Fruit fly (Drosophila melanogaster) whole organism, embryonic: ENCODE results near the gene CG14644.

ENCODE experiments used
- Bgb ChIP-seq: fragments of 200-800 bp; sonication (Bioruptor generic); IDR thresholded peaks from 2 replicates; pipeline ENCODE4 v1.3.6; 2022; ENCODE audit warnings: missing biosample characterization, missing genetic modification characterization; ENCODE audit not compliant: partially characterized antibody
- CG10979 ChIP-seq: fragments of 200-800 bp; sonication (Bioruptor generic); optimal IDR thresholded peaks from 2 replicates; lab custom pipeline; 2018; ENCODE audit warnings: missing biosample characterization, mild to moderate bottlenecking, missing genetic modification characterization, moderate library complexity
- CG14667 ChIP-seq: fragments of 200-800 bp; sonication (Bioruptor generic); IDR thresholded peaks from 2 replicates; pipeline ENCODE4 v1.3.6; 2022; ENCODE audit warnings: missing biosample characterization, missing genetic modification characterization
- CG14710 ChIP-seq: fragments of 200-800 bp; sonication (Bioruptor generic); optimal IDR thresholded peaks from 3 replicates; lab custom pipeline; 2019; ENCODE audit warnings: missing biosample characterization, mild to moderate bottlenecking, missing genetic modification characterization, moderate library complexity
- CG17361 ChIP-seq: fragments of 200-800 bp; sonication (Bioruptor generic); IDR thresholded peaks from 3 replicates; pipeline ENCODE4 v1.3.6; 2022; ENCODE audit warnings: missing biosample characterization, missing genetic modification characterization
- CG17829 ChIP-seq: fragments of 200-800 bp; optimal IDR thresholded peaks from 2 replicates; lab custom pipeline; 2019; ENCODE audit warnings: missing biosample characterization, mild to moderate bottlenecking, missing genetic modification characterization, moderate library complexity
- CG18011 ChIP-seq: fragments of 200-800 bp; sonication (Bioruptor generic); optimal IDR thresholded peaks from 2 replicates; lab custom pipeline; 2017; ENCODE audit warnings: missing biosample characterization, missing genetic modification characterization, mild to moderate bottlenecking, moderate library complexity, missing genotype
- CG2129 ChIP-seq: fragments of 200-800 bp; sonication (Bioruptor generic); IDR thresholded peaks from 2 replicates; pipeline ENCODE4 v1.3.6; 2022; ENCODE audit warnings: missing biosample characterization, missing genetic modification characterization; ENCODE audit not compliant: partially characterized antibody
- CG2712 ChIP-seq: fragments of 200-800 bp; optimal IDR thresholded peaks from 3 replicates; lab custom pipeline; 2019; ENCODE audit warnings: missing biosample characterization, mild to moderate bottlenecking, missing genetic modification characterization, moderate library complexity
- CG30431 ChIP-seq: fragments of 200-800 bp; sonication (Bioruptor generic); optimal IDR thresholded peaks from 2 replicates; lab custom pipeline; 2017; ENCODE audit warnings: missing biosample characterization, missing genetic modification characterization
- CG3281 ChIP-seq: fragments of 200-800 bp; sonication (Bioruptor generic); optimal IDR thresholded peaks from 3 replicates; lab custom pipeline; 2017; ENCODE audit warnings: missing biosample characterization, mild to moderate bottlenecking, missing genetic modification characterization
- CG34376 ChIP-seq: fragments of 200-800 bp; sonication (Bioruptor generic); optimal IDR thresholded peaks from 2 replicates; lab custom pipeline; 2018; ENCODE audit warnings: missing biosample characterization, mild to moderate bottlenecking, missing genetic modification characterization
- CG42726 ChIP-seq: fragments of 200-800 bp; sonication (Bioruptor generic); IDR thresholded peaks from 2 replicates; pipeline ENCODE4 v1.3.6; 2022; ENCODE audit warnings: missing biosample characterization, missing genetic modification characterization; ENCODE audit not compliant: partially characterized antibody
- CG4707 ChIP-seq: fragments of 200-800 bp; sonication (Bioruptor generic); optimal IDR thresholded peaks from 2 replicates; lab custom pipeline; 2018; ENCODE audit warnings: missing biosample characterization, mild to moderate bottlenecking, missing genetic modification characterization, moderate library complexity
- CG6683 ChIP-seq: fragments of 200-800 bp; sonication (Bioruptor generic); optimal IDR thresholded peaks from 2 replicates; lab custom pipeline; 2017; ENCODE audit warnings: missing biosample characterization, mild to moderate bottlenecking, missing genetic modification characterization, missing genetic modification reagents
- CG9932 ChIP-seq: fragments of 200-800 bp; sonication (Bioruptor generic); IDR thresholded peaks from 2 replicates; pipeline ENCODE4 v1.3.6; 2022; ENCODE audit warnings: missing biosample characterization, missing genetic modification characterization
- CkIIα-i1 ChIP-seq: fragments of 200-800 bp; sonication (Bioruptor generic); IDR thresholded peaks from 2 replicates; pipeline ENCODE4 v1.3.6; 2022; ENCODE audit warnings: missing biosample characterization, missing genetic modification characterization
- D19B ChIP-seq: fragments of 200-800 bp; sonication (Bioruptor generic); optimal IDR thresholded peaks from 2 replicates; lab custom pipeline; 2017; ENCODE audit warnings: missing biosample characterization, mild to moderate bottlenecking, missing genetic modification characterization
- Dad ChIP-seq: fragments of 200-800 bp; sonication (Bioruptor generic); optimal IDR thresholded peaks from 3 replicates; lab custom pipeline; 2016; ENCODE audit warnings: missing biosample characterization, missing genetic modification characterization
- E2f1 ChIP-seq: fragments of 200-800 bp; sonication (Bioruptor generic); IDR thresholded peaks from 2 replicates; pipeline ENCODE4 v1.3.6; 2022; ENCODE audit warnings: missing biosample characterization, missing genetic modification characterization
- ERR ChIP-seq: fragments of 200-800 bp; sonication (Bioruptor generic); optimal IDR thresholded peaks from 2 replicates; lab custom pipeline; 2016; ENCODE audit warnings: missing biosample characterization, missing genetic modification characterization
- Fer2 ChIP-seq: fragments of 200-800 bp; sonication (Bioruptor generic); optimal IDR thresholded peaks from 2 replicates; lab custom pipeline; 2018; ENCODE audit warnings: missing biosample characterization, mild to moderate bottlenecking, missing genetic modification characterization, moderate library complexity
- HHEX ChIP-seq: fragments of 200-800 bp; sonication (Bioruptor generic); optimal IDR thresholded peaks from 3 replicates; lab custom pipeline; 2017; ENCODE audit warnings: missing biosample characterization, mild to moderate bottlenecking, missing genetic modification characterization, missing genetic modification reagents
- Kr ChIP-seq: fragments of 200-800 bp; sonication (Bioruptor generic); optimal IDR thresholded peaks from 2 replicates; lab custom pipeline; 2017; ENCODE audit warnings: missing biosample characterization, mild to moderate bottlenecking, missing genetic modification characterization
- NC2β ChIP-seq: fragments of 200-800 bp; sonication (Bioruptor generic); optimal IDR thresholded peaks from 2 replicates; lab custom pipeline; 2016; ENCODE audit warnings: missing biosample characterization, missing genetic modification characterization
- Oli ChIP-seq: fragments of 200-800 bp; sonication (Bioruptor generic); optimal IDR thresholded peaks from 2 replicates; lab custom pipeline; 2018; ENCODE audit warnings: missing biosample characterization, mild to moderate bottlenecking, missing genetic modification characterization, moderate library complexity
- Poxn ChIP-seq: fragments of 200-800 bp; sonication (Bioruptor generic); IDR thresholded peaks from 2 replicates; pipeline ENCODE4 v1.3.6; 2022; ENCODE audit warnings: missing biosample characterization, missing genetic modification characterization
- Six4 ChIP-seq: fragments of 200-800 bp; sonication (Bioruptor generic); optimal IDR thresholded peaks from 2 replicates; lab custom pipeline; 2016; ENCODE audit warnings: missing biosample characterization, missing genetic modification characterization
- abd-A ChIP-seq: fragments of 200-800 bp; sonication (Bioruptor generic); optimal IDR thresholded peaks from 3 replicates; lab custom pipeline; 2019; ENCODE audit warnings: missing biosample characterization, mild to moderate bottlenecking, missing genetic modification characterization, moderate library complexity
- btn ChIP-seq: fragments of 200-800 bp; sonication (Bioruptor generic); optimal IDR thresholded peaks from 2 replicates; lab custom pipeline; 2016; ENCODE audit warnings: missing biosample characterization, missing genetic modification characterization
- cad ChIP-seq: fragments of >200 bp; optimal IDR thresholded peaks from 2 replicates; lab custom pipeline; 2017; ENCODE audit warnings: missing biosample characterization, missing genetic modification characterization
- cas ChIP-seq: fragments of 200-800 bp; sonication (Bioruptor generic); IDR thresholded peaks from 2 replicates; pipeline ENCODE4 v1.3.6; 2022; ENCODE audit warnings: missing biosample characterization, missing genetic modification characterization
- chm ChIP-seq: fragments of 200-800 bp; sonication (Bioruptor generic); IDR thresholded peaks from 2 replicates; pipeline ENCODE4 v1.3.6; 2022; ENCODE audit warnings: missing biosample characterization, missing genetic modification characterization
- corto ChIP-seq: fragments of 200-800 bp; sonication (Bioruptor generic); optimal IDR thresholded peaks from 2 replicates; lab custom pipeline; 2016; ENCODE audit warnings: missing biosample characterization, mild to moderate bottlenecking, missing genetic modification characterization, moderate library complexity
- crol ChIP-seq: fragments of 200-800 bp; sonication (Bioruptor generic); IDR thresholded peaks from 2 replicates; pipeline ENCODE4 v1.3.6; 2022; ENCODE audit warnings: missing biosample characterization, missing genetic modification characterization
- fd64A ChIP-seq: fragments of 200-800 bp; sonication (Bioruptor generic); optimal IDR thresholded peaks from 3 replicates; lab custom pipeline; 2018; ENCODE audit warnings: missing biosample characterization, mild to moderate bottlenecking, missing genetic modification characterization
- gcm ChIP-seq: fragments of 200-800 bp; sonication (Bioruptor generic); optimal IDR thresholded peaks from 2 replicates; lab custom pipeline; 2019; ENCODE audit warnings: missing biosample characterization, mild to moderate bottlenecking, missing genetic modification characterization, moderate library complexity
- gfzf ChIP-seq: fragments of 200-800 bp; sonication (Bioruptor generic); optimal IDR thresholded peaks from 2 replicates; lab custom pipeline; 2016; ENCODE audit warnings: missing biosample characterization, mild to moderate bottlenecking, missing genetic modification characterization, moderate library complexity
- ind ChIP-seq: fragments of 200-800 bp; sonication (Bioruptor generic); optimal IDR thresholded peaks from 3 replicates; lab custom pipeline; 2016; ENCODE audit warnings: missing biosample characterization, missing genetic modification characterization
- lov ChIP-seq, 2 experiments: fragments of 200-800 bp in 1 of 2; fragments of >200 bp in 1 of 2; sonication (Bioruptor generic) in 1 of 2; IDR thresholded peaks in 1 of 2; optimal IDR thresholded peaks in 1 of 2; 2 replicates in 1 of 2; 3 replicates in 1 of 2; pipeline versions ENCODE4 v1.3.6 to Lab custom; 2017 to 2022; ENCODE audit warnings: missing biosample characterization in 1 of 2, missing genetic modification characterization in 1 of 2
- mam ChIP-seq: fragments of 200-800 bp; sonication (Bioruptor generic); optimal IDR thresholded peaks from 3 replicates; lab custom pipeline; 2016; ENCODE audit warnings: missing biosample characterization, missing genetic modification characterization
- row ChIP-seq: fragments of 200-800 bp; sonication (Bioruptor generic); IDR thresholded peaks from 3 replicates; pipeline ENCODE4 v1.3.6; 2022; ENCODE audit warnings: missing biosample characterization, missing genetic modification characterization
- sob ChIP-seq: fragments of 200-800 bp; sonication (Bioruptor generic); IDR thresholded peaks from 2 replicates; pipeline ENCODE4 v1.3.6; 2022; ENCODE audit warnings: missing biosample characterization, missing genetic modification characterization
- stc ChIP-seq: fragments of 200-800 bp; sonication (Bioruptor generic); IDR thresholded peaks from 2 replicates; pipeline ENCODE4 v1.3.6; 2022; ENCODE audit warnings: missing biosample characterization, missing genetic modification characterization
- stwl ChIP-seq: fragments of 200-800 bp; sonication (Bioruptor generic); optimal IDR thresholded peaks from 3 replicates; lab custom pipeline; 2018; ENCODE audit warnings: missing biosample characterization, mild to moderate bottlenecking, missing genetic modification characterization, moderate library complexity
- tio ChIP-seq: fragments of 200-800 bp; sonication (Bioruptor generic); optimal IDR thresholded peaks from 2 replicates; lab custom pipeline; 2017; ENCODE audit warnings: missing biosample characterization, missing genetic modification characterization, inconsistent platforms
- zen ChIP-seq: fragments of 200-800 bp; sonication (Bioruptor generic); optimal IDR thresholded peaks from 3 replicates; lab custom pipeline; 2018; ENCODE audit warnings: missing biosample characterization, mild to moderate bottlenecking, missing genetic modification characterization, moderate library complexity

CG14644 gene

dm6 chr3R:4243096-4243940 is 9.5 kb downstream of the CG14644 start, which contains the start of gene CG34305 (continued):
- no peak for TF ChIP-seq Bgb (GFP tag; lab: Robert Waterston, UW)
- no peak for TF ChIP-seq CG14710 (tag; lab: Kevin White, UChicago)
- TF ChIP-seq Oli: peak; percentile 19
- TF ChIP-seq NC2β (GFP tag; lab: Kevin White, UChicago): no peak
- no peak for TF ChIP-seq D19B
- TF ChIP-seq btn (GFP tag; lab: Kevin White, UChicago): no peak
- TF ChIP-seq abd-A: peak; percentile 13
- TF ChIP-seq CG2712 (tag; lab: Kevin White, UChicago): peak; percentile 6
- no peak for TF ChIP-seq Poxn (GFP tag; lab: Robert Waterston, UW)
- peak; percentile 59 for TF ChIP-seq CG9932 (GFP tag; lab: Robert Waterston, UW)
- no peak for TF ChIP-seq tio (GFP tag; lab: Kevin White, UChicago)

dm6 chr3R:4242209-4242887 is 10.5 kb downstream of the CG14644 start, which contains the start of gene CG14642:
Gene CG14642, minus strand, starts transcription at chr3R:4242717.
- no peak for TF ChIP-seq cad (GFP tag; lab: Kevin White, UChicago)
- TF ChIP-seq HHEX (GFP tag; lab: Kevin White, UChicago): no peak
- no peak for TF ChIP-seq Six4 (GFP tag; lab: Kevin White, UChicago)
- TF ChIP-seq CG6683 (GFP tag; lab: Kevin White, UChicago): no peak
- TF ChIP-seq CG17361 (GFP tag; lab: Robert Waterston, UW): no peak
- no peak for TF ChIP-seq CG42726 (GFP tag; lab: Robert Waterston, UW)
- no peak for TF ChIP-seq stwl
- TF ChIP-seq CG18011 (GFP tag; lab: Kevin White, UChicago): no peak
- no peak for TF ChIP-seq ind (GFP tag; lab: Kevin White, UChicago)
- no peak for TF ChIP-seq CG2129
- no peak for TF ChIP-seq Dad (GFP tag; lab: Kevin White, UChicago)
- no peak for TF ChIP-seq E2f1 (GFP tag; lab: Robert Waterston, UW)
- no peak for TF ChIP-seq CG3281 (GFP tag; lab: Kevin White, UChicago)
- 0 out of 3 replicates have a peak, but pooled peaks have one; percentile 12 for TF ChIP-seq row (GFP tag; lab: Robert Waterston, UW)
- no peak for TF ChIP-seq mam (GFP tag; lab: Kevin White, UChicago)
- no peak for TF ChIP-seq CG4707 (GFP tag; lab: Kevin White, UChicago)
- TF ChIP-seq cas: no peak
- TF ChIP-seq lov (optimal IDR thresholded peaks at IDR 0.05; lab: Kevin White, UChicago): no peak
- no peak for TF ChIP-seq lov (GFP tag; IDR thresholded peaks at IDR 0.05; lab: Robert Waterston, UW)
- no peak for TF ChIP-seq gfzf (GFP tag; lab: Kevin White, UChicago)
- no peak for TF ChIP-seq sob (GFP tag; lab: Robert Waterston, UW)
- no peak for TF ChIP-seq fd64A (GFP tag; lab: Kevin White, UChicago)
- TF ChIP-seq CG17829 (tag; lab: Kevin White, UChicago): no peak
- TF ChIP-seq ERR (GFP tag; lab: Kevin White, UChicago): no peak
- no peak for TF ChIP-seq chm
- no peak for TF ChIP-seq CG10979
- peak; percentile 36 for TF ChIP-seq CG34376
- TF ChIP-seq Fer2: no peak
- no peak for TF ChIP-seq zen
- no peak for TF ChIP-seq Kr
- TF ChIP-seq gcm (GFP tag; lab: Kevin White, UChicago): peak; percentile 72
- TF ChIP-seq corto (GFP tag; lab: Kevin White, UChicago): no peak
- TF ChIP-seq CG30431 (GFP tag; lab: Kevin White, UChicago): no peak
- no peak for TF ChIP-seq CkIIα-i1 (GFP tag; lab: Robert Waterston, UW)
- no peak for TF ChIP-seq stc (GFP tag; lab: Robert Waterston, UW)
- peak; percentile 47 for TF ChIP-seq crol
- TF ChIP-seq CG14667: no peak
